Worm (Caenorhabditis elegans) whole organism, young adult: Measurements from ENCODE around the gene sma-3.

ENCODE experiments used
- ets-4 ChIP-seq: fragments of 200-800 bp; sonication (Bioruptor generic); optimal IDR thresholded peaks from 2 replicates; lab custom pipeline; 2018; ENCODE audit warnings: mild to moderate bottlenecking, missing genetic modification characterization, missing compliant biosample characterization
- unc-130 ChIP-seq: sonication (generic microtip); optimal IDR thresholded peaks from 2 replicates; lab custom pipeline; 2016; ENCODE audit warnings: missing genetic modification reagents, missing genetic modification characterization, missing compliant biosample characterization

- TF ChIP-seq unc-130 (GFP tag; lab: Kevin White, UChicago) (no peak), ets-4 (GFP tag; lab: Kevin White, UChicago) (no peak)
Measured at ce11 chrIII:6848654-6849204, 15.0 kb downstream of the sma-3 start, which contains the start of gene dhhc-5.
